Worm (Caenorhabditis elegans) whole organism, L4 larva: Measurements from ENCODE around the gene phlp-2.

Experiments used
- D1046.2 ChIP-seq: fragments of 200-800 bp; sonication (Bioruptor generic); IDR thresholded peaks from 2 replicates; pipeline ENCODE4 v1.3.6; 2022; ENCODE audit warnings: missing genetic modification characterization, missing compliant biosample characterization
- F10B5.3 ChIP-seq: sonication (generic microtip); optimal IDR thresholded peaks from 2 replicates; lab custom pipeline; 2016; ENCODE audit warnings: mild to moderate bottlenecking, missing genetic modification characterization, missing compliant biosample characterization
- F44E2.7 ChIP-seq: fragments of 200-800 bp; sonication (Bioruptor generic); IDR thresholded peaks from 2 replicates; pipeline ENCODE4 v2.1.2; 2022; ENCODE audit warnings: missing genetic modification characterization, missing compliant biosample characterization
- F49E8.2 ChIP-seq: sonication (generic microtip); optimal IDR thresholded peaks from 2 replicates; lab custom pipeline; 2016; ENCODE audit warnings: missing compliant biosample characterization, mild to moderate bottlenecking, missing genetic modification characterization, borderline replicate concordance
- Y105C5A.15 ChIP-seq: fragments of 200-800 bp; sonication (Bioruptor generic); IDR thresholded peaks from 2 replicates; pipeline ENCODE4 v1.3.6; 2022; ENCODE audit warnings: missing genetic modification characterization, missing compliant biosample characterization
- Y48G9A.11 ChIP-seq: fragments of 200-800 bp; sonication (Bioruptor generic); IDR thresholded peaks from 2 replicates; pipeline ENCODE4 v1.3.6; 2022; ENCODE audit warnings: missing genetic modification reagents, missing genetic modification characterization, missing compliant biosample characterization
- Y5F2A.4 ChIP-seq: fragments of 200-800 bp; sonication (Bioruptor generic); optimal IDR thresholded peaks from 2 replicates; lab custom pipeline; 2018; ENCODE audit warnings: mild to moderate bottlenecking, missing genetic modification characterization, missing compliant biosample characterization
- aly-2 ChIP-seq: sonication (generic microtip); optimal IDR thresholded peaks from 2 replicates; lab custom pipeline; 2018; ENCODE audit warnings: missing biosample characterization, missing genetic modification characterization
- ama-1 ChIP-seq: fragments of 150-350 bp; optimal IDR thresholded peaks from 2 replicates; lab custom pipeline; 2014; ENCODE audit warnings: inconsistent platforms, mixed read lengths
- arid-1 ChIP-seq: fragments of 200-800 bp; sonication (Bioruptor generic); conservative IDR thresholded peaks from 2 replicates; pipeline ENCODE4 v1.3.6; 2022; ENCODE audit warnings: missing genetic modification reagents, missing genetic modification characterization, missing compliant biosample characterization
- ctbp-1 ChIP-seq: fragments of 200-800 bp; sonication (Bioruptor generic); IDR thresholded peaks from 2 replicates; pipeline ENCODE4 v1.3.6; 2022; ENCODE audit warnings: missing genetic modification reagents, missing genetic modification characterization, missing compliant biosample characterization
- daf-16 ChIP-seq, 3 experiments: sonication (generic microtip); optimal IDR thresholded peaks; 2 replicates each; lab custom pipeline; 2016 to 2017; ENCODE audit warnings: missing genetic modification characterization in 3 of 3, missing genetic modification reagents in 3 of 3, mild to moderate bottlenecking in 2 of 3, missing compliant biosample characterization in 2 of 3, missing biosample characterization in 1 of 3, moderate library complexity in 1 of 3
- dmd-6 ChIP-seq: fragments of 200-800 bp; sonication (Bioruptor generic); IDR thresholded peaks from 2 replicates; pipeline ENCODE4 v1.3.6; 2022; ENCODE audit warnings: missing genetic modification reagents, missing genetic modification characterization, missing compliant biosample characterization
- duxl-1 ChIP-seq: sonication (generic microtip); optimal IDR thresholded peaks from 2 replicates; lab custom pipeline; 2016; ENCODE audit warnings: mild to moderate bottlenecking, missing genetic modification characterization, moderate library complexity, missing compliant biosample characterization; ENCODE audit not compliant: poor library complexity
- egl-43 ChIP-seq: fragments of 200-800 bp; sonication (Bioruptor generic); IDR thresholded peaks from 2 replicates; pipeline ENCODE4 v1.3.6; 2022; ENCODE audit warnings: missing genetic modification reagents, missing genetic modification characterization, missing compliant biosample characterization
- hlh-11 ChIP-seq: fragments of 200-800 bp; sonication (Bioruptor generic); optimal IDR thresholded peaks from 2 replicates; lab custom pipeline; 2018; ENCODE audit warnings: mild to moderate bottlenecking, missing genetic modification characterization, missing compliant biosample characterization
- lim-7 ChIP-seq: fragments of 200-800 bp; sonication (Bioruptor generic); IDR thresholded peaks from 2 replicates; pipeline ENCODE4 v1.3.6; 2022; ENCODE audit warnings: missing genetic modification characterization, missing compliant biosample characterization
- lin-1 ChIP-seq: fragments of 200-800 bp; sonication (Bioruptor generic); IDR thresholded peaks from 2 replicates; pipeline ENCODE4 v1.3.6; 2022; ENCODE audit warnings: missing genetic modification reagents, missing genetic modification characterization, missing compliant biosample characterization
- lin-29 ChIP-seq: fragments of 200-800 bp; sonication (Bioruptor generic); IDR thresholded peaks from 2 replicates; pipeline ENCODE4 v1.3.6; 2022; ENCODE audit warnings: missing genetic modification reagents, missing genetic modification characterization, missing compliant biosample characterization
- lin-38 ChIP-seq: fragments of 200-800 bp; sonication (Bioruptor generic); IDR thresholded peaks from 2 replicates; pipeline ENCODE4 v1.3.6; 2022; ENCODE audit warnings: missing genetic modification reagents, missing genetic modification characterization, missing compliant biosample characterization
- lir-3 ChIP-seq: sonication (generic microtip); optimal IDR thresholded peaks from 2 replicates; lab custom pipeline; 2016; ENCODE audit warnings: mild to moderate bottlenecking, missing genetic modification characterization, missing compliant biosample characterization
- lsy-2 ChIP-seq, 2 experiments: fragments of 150-350 bp in 1 of 2; sonication (generic microtip) in 1 of 2; optimal IDR thresholded peaks; 2 replicates each; lab custom pipeline; 2014 to 2017; ENCODE audit warnings: missing biosample characterization in 2 of 2, missing genetic modification characterization in 2 of 2
- madf-5 ChIP-seq, 2 experiments: fragments of 200-800 bp; sonication (Bioruptor generic); IDR thresholded peaks; 2 replicates each; pipeline ENCODE4 v1.3.6; 2022; ENCODE audit warnings: missing compliant biosample characterization in 2 of 2, missing genetic modification characterization in 2 of 2
- nhr-111 ChIP-seq: fragments of 200-800 bp; sonication (Bioruptor generic); optimal IDR thresholded peaks from 2 replicates; lab custom pipeline; 2018; ENCODE audit warnings: mild to moderate bottlenecking, missing genetic modification characterization, missing compliant biosample characterization
- nhr-41 ChIP-seq: fragments of 200-800 bp; sonication (Bioruptor generic); IDR thresholded peaks from 2 replicates; pipeline ENCODE4 v1.3.6; 2022; ENCODE audit warnings: missing genetic modification reagents, missing genetic modification characterization, missing compliant biosample characterization
- nhr-48 ChIP-seq: sonication (generic microtip); optimal IDR thresholded peaks from 2 replicates; lab custom pipeline; 2016; ENCODE audit warnings: mild to moderate bottlenecking, missing genetic modification characterization, missing compliant biosample characterization
- nhr-6 ChIP-seq: fragments of 150-350 bp; optimal IDR thresholded peaks from 2 replicates; lab custom pipeline; 2014; ENCODE audit warnings: missing biosample characterization, missing genetic modification characterization
- pha-4 ChIP-seq, 2 experiments: fragments of 150-350 bp in 1 of 2; fragments of 200-800 bp in 1 of 2; sonication (Bioruptor generic) in 1 of 2; IDR thresholded peaks in 1 of 2; optimal IDR thresholded peaks in 1 of 2; 2 replicates each; pipeline versions ENCODE4 v1.3.6 to Lab custom; 2014 to 2022; ENCODE audit warnings: missing genetic modification characterization in 2 of 2, missing genetic modification reagents in 2 of 2, missing biosample characterization in 1 of 2, missing compliant biosample characterization in 1 of 2
- php-3 ChIP-seq: fragments of 200-800 bp; sonication (Bioruptor generic); IDR thresholded peaks from 2 replicates; pipeline ENCODE4 v1.3.6; 2022; ENCODE audit warnings: missing genetic modification reagents, missing genetic modification characterization, missing compliant biosample characterization
- pqm-1 ChIP-seq: sonication (generic microtip); optimal IDR thresholded peaks from 2 replicates; lab custom pipeline; 2017; ENCODE audit warnings: missing biosample characterization, missing genetic modification characterization
- snpc-1.2 ChIP-seq: fragments of 200-800 bp; sonication (Bioruptor generic); IDR thresholded peaks from 2 replicates; pipeline ENCODE4 v1.3.6; 2022; ENCODE audit warnings: missing genetic modification reagents, missing genetic modification characterization, missing compliant biosample characterization
- spr-1 ChIP-seq: sonication (generic microtip); optimal IDR thresholded peaks from 2 replicates; lab custom pipeline; 2016; ENCODE audit warnings: mild to moderate bottlenecking, missing genetic modification characterization, missing compliant biosample characterization
- unc-130 ChIP-seq: sonication (generic microtip); optimal IDR thresholded peaks from 2 replicates; lab custom pipeline; 2016; ENCODE audit warnings: missing genetic modification reagents, missing genetic modification characterization, missing compliant biosample characterization
- unc-62 ChIP-seq, 3 experiments: fragments of 150-350 bp in 1 of 3; sonication (generic microtip); optimal IDR thresholded peaks in 2 of 3; peaks in 1 of 3; 1 replicate in 1 of 3; 2 replicates in 2 of 3; lab custom pipeline; 2014 to 2017; ENCODE audit warnings: missing biosample characterization in 3 of 3, missing genetic modification characterization in 3 of 3, missing genetic modification reagents in 3 of 3, missing genotype in 1 of 3
- vab-7 ChIP-seq: fragments of 200-800 bp; sonication (Bioruptor generic); IDR thresholded peaks from 2 replicates; pipeline ENCODE4 v1.3.6; 2022; ENCODE audit warnings: missing genetic modification reagents, missing genetic modification characterization, missing compliant biosample characterization
- zfp-2 ChIP-seq: sonication (generic microtip); optimal IDR thresholded peaks from 2 replicates; lab custom pipeline; 2016; ENCODE audit warnings: mild to moderate bottlenecking, missing genetic modification characterization, missing compliant biosample characterization
- zip-2 ChIP-seq: fragments of 150-350 bp; optimal IDR thresholded peaks from 2 replicates; lab custom pipeline; 2014; ENCODE audit warnings: missing biosample characterization, missing genetic modification characterization
- ztf-7 ChIP-seq: fragments of 150-350 bp; optimal IDR thresholded peaks from 2 replicates; lab custom pipeline; 2014; ENCODE audit warnings: missing biosample characterization, missing genetic modification characterization

phlp-2 gene

ce11 chrIII:4172210-4172609 is 37.1 kb upstream of the phlp-2 start:
- TF ChIP-seq lin-29 (GFP tag; lab: Robert Waterston, UW) (no peak), dmd-6 (no peak), nhr-48 (tag; lab: Kevin White, UChicago) (no peak), duxl-1 (tag; lab: Kevin White, UChicago) (no peak), vab-7 (GFP tag; lab: Robert Waterston, UW) (no peak), php-3 (GFP tag; lab: Robert Waterston, UW) (no peak), nhr-111 (GFP tag; lab: Kevin White, UChicago) (no peak), F10B5.3 (no peak), madf-5 (GFP tag; IDR thresholded peaks at IDR 0.05; lab: Robert Waterston, UW) (no peak), pqm-1 (tag; lab: Kevin White, UChicago) (no peak), ztf-7 (tag; lab: Kevin White, UChicago) (no peak), F49E8.2 (tag; lab: Kevin White, UChicago) (peak; percentile 83), arid-1 (peak; percentile 45; the same call in 1 of the 2 replicates), nhr-6 (no peak), hlh-11 (tag; lab: Kevin White, UChicago) (no peak), ctbp-1 (0 out of 2 replicates have a peak, but pooled peaks have one; percentile 29), unc-130 (GFP tag; lab: Kevin White, UChicago) (peak; percentile 45), D1046.2 (GFP tag; lab: Robert Waterston, UW) (no peak), zfp-2 (no peak), spr-1 (no peak), lin-1 (GFP tag; lab: Robert Waterston, UW) (peak; percentile 39; the same call in 1 of the 2 replicates), Y105C5A.15 (GFP tag; lab: Robert Waterston, UW) (0 out of 2 replicates have a peak, but pooled peaks have one; percentile 63), Y5F2A.4 (GFP tag; lab: Kevin White, UChicago) (peak; percentile 18), snpc-1.2 (GFP tag; lab: Robert Waterston, UW) (peak; percentile 66; the same call in 1 of the 2 replicates), lsy-2 (tag; optimal IDR thresholded peaks at IDR 0.05; lab: Kevin White, UChicago) (no peak), lim-7 (0 out of 2 replicates have a peak, but pooled peaks have one; percentile 6), daf-16 (GFP tag; optimal IDR thresholded peaks at IDR 0.05; lab: Kevin White, UChicago) (peak in 1 of 2 experiments; percentile 36), daf-16 (tag; optimal IDR thresholded peaks at IDR 0.05; lab: Kevin White, UChicago) (no peak), aly-2 (tag; lab: Kevin White, UChicago) (peak; percentile 84), Y48G9A.11 (peak; percentile 60), pha-4 (GFP tag; IDR thresholded peaks at IDR 0.05; lab: Robert Waterston, UW) (0 out of 2 replicates have a peak, but pooled peaks have one; percentile 56), pha-4 (tag; optimal IDR thresholded peaks at IDR 0.05; lab: Kevin White, UChicago) (no peak), egl-43 (GFP tag; lab: Robert Waterston, UW) (peak; percentile 30; the same call in 1 of the 2 replicates), lin-38 (GFP tag; lab: Robert Waterston, UW) (peak; percentile 68)
- TF ChIP-seq, all 104 proteins: peak for 15

DNA sequence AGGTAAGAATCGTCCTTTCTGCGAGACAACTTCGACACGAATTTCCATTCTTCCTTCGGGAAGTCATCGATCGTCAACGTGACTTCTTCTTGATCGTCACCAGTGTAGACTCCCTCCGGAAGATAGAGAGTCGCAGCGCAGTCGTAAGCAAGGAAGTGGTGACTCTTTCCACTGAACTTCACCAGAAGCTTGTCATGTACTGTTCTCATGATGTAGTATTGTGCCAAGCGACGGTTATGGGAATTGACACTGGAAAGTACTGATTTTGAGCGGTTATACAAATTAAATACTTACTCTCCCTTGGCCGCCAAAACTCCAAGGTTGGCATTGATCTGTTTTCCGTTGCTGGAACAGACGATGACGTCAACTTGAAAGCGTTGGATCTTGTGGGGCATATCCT is 33.8 kb upstream of the phlp-2 start:
- TF ChIP-seq F44E2.7 (GFP tag; lab: Robert Waterston, UW) = 0 out of 2 replicates have a peak, but pooled peaks have one; percentile 12
- TF ChIP-seq snpc-1.2 (GFP tag; lab: Robert Waterston, UW) = no peak

DNA sequence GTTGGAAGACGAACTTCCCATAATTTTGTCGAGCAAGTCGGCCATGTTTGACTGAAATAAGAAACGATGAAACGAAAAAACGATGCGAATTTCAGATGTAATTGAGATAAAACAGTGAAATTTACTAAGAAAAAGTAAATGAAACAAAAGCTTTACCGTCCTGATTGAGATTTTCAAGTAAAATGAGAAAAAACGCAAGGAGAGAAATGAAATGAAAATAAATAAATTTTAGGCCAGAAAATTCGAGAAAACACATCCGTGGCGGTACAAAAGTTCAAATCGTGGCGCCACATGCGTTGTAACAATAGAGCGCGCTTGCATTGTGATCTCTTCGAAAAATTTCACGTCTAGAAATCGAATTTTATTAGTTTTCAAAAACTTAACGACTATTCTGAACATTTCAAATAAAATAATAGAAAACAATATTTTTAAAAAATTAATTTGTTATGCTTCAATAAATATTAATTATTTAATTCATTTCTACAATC is 33.1 kb upstream of the phlp-2 start, which contains the start of the genes hrde-1 and C16C10.13:
TSS of gene hrde-1 (minus strand) at position 51 of the 488 bp plus-strand sequence.
TSS of gene C16C10.13 (plus strand) at position 332 of the 488 bp plus-strand sequence.
- TF ChIP-seq lir-3 = no peak
- TF ChIP-seq madf-5 (GFP tag; IDR thresholded peaks at IDR 0.05; lab: Robert Waterston, UW) = no peak
- peak; percentile 90 for TF ChIP-seq unc-130 (GFP tag; lab: Kevin White, UChicago)
- TF ChIP-seq ama-1 (lab: Kevin White, UChicago) = no peak
- no peak for TF ChIP-seq unc-62 (GFP tag; optimal IDR thresholded peaks at IDR 0.05 in 1 of 2; lab: Kevin White, UChicago)
- no peak for TF ChIP-seq unc-62 (tag; optimal IDR thresholded peaks at IDR 0.05; lab: Kevin White, UChicago)
- no peak for TF ChIP-seq ctbp-1
- TF ChIP-seq lin-38 (GFP tag; lab: Robert Waterston, UW) = peak; percentile 96
- TF ChIP-seq F49E8.2 (tag; lab: Kevin White, UChicago) = peak; percentile 77
- no peak for TF ChIP-seq nhr-41
- TF ChIP-seq zip-2 = no peak
